Worm (Caenorhabditis elegans) whole organism, mixed stage, embryonic: ENCODE data around the gene str-44.

Experiments
- ceh-39 ChIP-seq: fragments of 150-350 bp; optimal IDR thresholded peaks from 2 replicates; lab custom pipeline; 2014; ENCODE audit warnings: missing biosample characterization, missing genetic modification characterization
- ceh-43 ChIP-seq: fragments of 200-800 bp; sonication (Bioruptor generic); optimal IDR thresholded peaks from 2 replicates; lab custom pipeline; 2018; ENCODE audit warnings: mild to moderate bottlenecking, missing genetic modification characterization, moderate library complexity, missing compliant biosample characterization
- ceh-83 ChIP-seq: fragments of 200-800 bp; sonication (Bioruptor generic); optimal IDR thresholded peaks from 2 replicates; lab custom pipeline; 2018; ENCODE audit warnings: mild to moderate bottlenecking, missing genetic modification characterization, missing compliant biosample characterization
- ces-1 ChIP-seq: fragments of 150-350 bp; optimal IDR thresholded peaks from 2 replicates; lab custom pipeline; 2014; ENCODE audit warnings: missing biosample characterization, missing genetic modification reagents, missing genetic modification characterization
- cnd-1 ChIP-seq: fragments of 200-800 bp; sonication (Bioruptor generic); optimal IDR thresholded peaks from 2 replicates; lab custom pipeline; 2018; ENCODE audit warnings: mild to moderate bottlenecking, missing genetic modification characterization, missing compliant biosample characterization
- drap-1 ChIP-seq: fragments of 200-800 bp; sonication (Bioruptor generic); optimal IDR thresholded peaks from 3 replicates; lab custom pipeline; 2018; ENCODE audit warnings: mild to moderate bottlenecking, missing genetic modification characterization, missing compliant biosample characterization
- flh-1 ChIP-seq: fragments of 200-800 bp; sonication (Bioruptor generic); optimal IDR thresholded peaks from 2 replicates; lab custom pipeline; 2018; ENCODE audit warnings: mild to moderate bottlenecking, missing genetic modification characterization, moderate library complexity, missing compliant biosample characterization
- hlh-1 ChIP-seq: fragments of 150-350 bp; optimal IDR thresholded peaks from 2 replicates; lab custom pipeline; 2014; ENCODE audit warnings: missing biosample characterization, missing genetic modification reagents, missing genetic modification characterization
- lin-13 ChIP-seq: fragments of 150-350 bp; optimal IDR thresholded peaks from 2 replicates; lab custom pipeline; 2014; ENCODE audit warnings: missing biosample characterization, missing genetic modification characterization
- lin-32 ChIP-seq: fragments of 200-800 bp; sonication (Bioruptor generic); optimal IDR thresholded peaks from 2 replicates; lab custom pipeline; 2018; ENCODE audit warnings: mild to moderate bottlenecking, missing genetic modification characterization, missing compliant biosample characterization
- lsy-2 ChIP-seq: fragments of 150-350 bp; optimal IDR thresholded peaks from 2 replicates; lab custom pipeline; 2014; ENCODE audit warnings: missing biosample characterization, missing genetic modification characterization
- mep-1 ChIP-seq: fragments of 150-350 bp; optimal IDR thresholded peaks from 2 replicates; lab custom pipeline; 2017; ENCODE audit warnings: missing biosample characterization, missing genetic modification reagents, missing genetic modification characterization, inconsistent platforms
- nhr-12 ChIP-seq: fragments of 150-350 bp; optimal IDR thresholded peaks from 2 replicates; lab custom pipeline; 2014; ENCODE audit warnings: missing biosample characterization, missing genetic modification characterization
- nhr-2 ChIP-seq: fragments of 150-350 bp; optimal IDR thresholded peaks from 2 replicates; lab custom pipeline; 2014; ENCODE audit warnings: missing biosample characterization, missing genetic modification characterization
- nhr-237 ChIP-seq: fragments of 150-350 bp; optimal IDR thresholded peaks from 2 replicates; lab custom pipeline; 2014; ENCODE audit warnings: missing biosample characterization, missing genetic modification characterization
- nhr-28 ChIP-seq: fragments of 150-350 bp; optimal IDR thresholded peaks from 2 replicates; lab custom pipeline; 2014; ENCODE audit warnings: missing biosample characterization, missing genetic modification characterization
- nhr-76 ChIP-seq: sonication (generic microtip); optimal IDR thresholded peaks from 2 replicates; lab custom pipeline; 2017; ENCODE audit warnings: missing biosample characterization, missing genetic modification characterization
- pha-4 ChIP-seq: fragments of 150-350 bp; optimal IDR thresholded peaks from 2 replicates; lab custom pipeline; 2018; ENCODE audit warnings: missing biosample characterization, missing genetic modification reagents, missing genetic modification characterization
- snpc-4 ChIP-seq: fragments of 150-350 bp; optimal IDR thresholded peaks from 2 replicates; lab custom pipeline; 2014; ENCODE audit warnings: missing biosample characterization, missing genetic modification characterization
- sptf-1 ChIP-seq: sonication (generic microtip); optimal IDR thresholded peaks from 2 replicates; lab custom pipeline; 2017; ENCODE audit warnings: mild to moderate bottlenecking, missing genetic modification characterization, moderate library complexity, missing compliant biosample characterization
- unc-120 ChIP-seq: sonication (generic microtip); optimal IDR thresholded peaks from 2 replicates; lab custom pipeline; 2017; ENCODE audit warnings: missing genetic modification characterization, missing compliant biosample characterization; ENCODE audit not compliant: poor library complexity, severe bottlenecking
- unc-39 ChIP-seq: fragments of 150-350 bp; optimal IDR thresholded peaks from 2 replicates; lab custom pipeline; 2014; ENCODE audit warnings: missing biosample characterization, missing genetic modification characterization
- unc-62 ChIP-seq: fragments of 150-350 bp; optimal IDR thresholded peaks from 2 replicates; lab custom pipeline; 2014; ENCODE audit warnings: missing biosample characterization, missing genetic modification reagents, missing genetic modification characterization
- ztf-11 ChIP-seq: fragments of 150-350 bp; optimal IDR thresholded peaks from 2 replicates; lab custom pipeline; 2014; ENCODE audit warnings: missing biosample characterization, missing genetic modification characterization

str-44 gene

ce11 chrIV:7182818-7183217 lies 5.8 kb downstream of the str-44 start:
- TF ChIP-seq nhr-12 (tag; lab: Kevin White, UChicago), result no peak

- TF ChIP-seq unc-39 (no peak), ceh-83 (GFP tag; lab: Kevin White, UChicago) (no peak), ztf-11 (tag; lab: Kevin White, UChicago) (no peak), unc-62 (GFP tag; lab: Kevin White, UChicago) (no peak), lin-32 (GFP tag; lab: Kevin White, UChicago) (no peak), nhr-2 (tag; lab: Kevin White, UChicago) (no peak), lsy-2 (tag; lab: Kevin White, UChicago) (no peak)
Observed at ce11 chrIV:7184597-7184996, 7.6 kb downstream of the str-44 start, which contains the start of gene clec-179. Gene clec-179, minus strand, starts transcription at chrIV:7184697.

- TF ChIP-seq lin-32 (GFP tag; lab: Kevin White, UChicago), result no peak
Observed at ce11 chrIV:7186756-7187155, 9.8 kb downstream of the str-44 start, which contains the start of gene str-249. Gene str-249, minus strand, starts transcription at chrIV:7186856.

ce11 chrIV:7188030-7188429 lies 11.0 kb downstream of the str-44 start, which contains the start of gene C42D4.13:
Gene C42D4.13, minus strand, starts transcription at chrIV:7188130.
- TF ChIP-seq unc-120 (no peak), ceh-43 (no peak), sptf-1 (tag; lab: Kevin White, UChicago) (no peak), nhr-12 (tag; lab: Kevin White, UChicago) (no peak), snpc-4 (tag; lab: Kevin White, UChicago) (no peak), ceh-39 (tag; lab: Kevin White, UChicago) (no peak), nhr-76 (tag; lab: Kevin White, UChicago) (no peak), nhr-28 (tag; lab: Kevin White, UChicago) (no peak), unc-62 (GFP tag; lab: Kevin White, UChicago) (no peak), ztf-11 (tag; lab: Kevin White, UChicago) (no peak)
- TF ChIP-seq, all 35 proteins: peak for 0

ce11 chrIV:7188528-7189422 lies 11.8 kb downstream of the str-44 start, which contains the start of gene srlf-7:
Gene srlf-7, plus strand, starts transcription at chrIV:7189287.
- TF ChIP-seq nhr-28 (tag; lab: Kevin White, UChicago) (no peak), pha-4 (no peak), mep-1 (tag; lab: Kevin White, UChicago) (no peak), ces-1 (peak; percentile 69)

ce11 chrIV:7190409-7190808 lies 13.4 kb downstream of the str-44 start:
- TF ChIP-seq nhr-2 (tag; lab: Kevin White, UChicago), result no peak
- TF ChIP-seq nhr-12 (tag; lab: Kevin White, UChicago), result no peak
- TF ChIP-seq pha-4, result no peak
- no peak for TF ChIP-seq lin-13
- TF ChIP-seq nhr-237 (tag; lab: Kevin White, UChicago), result no peak
- no peak for TF ChIP-seq hlh-1
- no peak for TF ChIP-seq flh-1
- no peak for TF ChIP-seq unc-39
- no peak for TF ChIP-seq drap-1 (GFP tag; lab: Kevin White, UChicago)

- no peak for TF ChIP-seq cnd-1
- TF ChIP-seq nhr-12 (tag; lab: Kevin White, UChicago), result no peak
- TF ChIP-seq nhr-76 (tag; lab: Kevin White, UChicago), result no peak
- TF ChIP-seq sptf-1 (tag; lab: Kevin White, UChicago), result no peak
- no peak for TF ChIP-seq unc-62 (GFP tag; lab: Kevin White, UChicago)
- no peak for TF ChIP-seq ceh-39 (tag; lab: Kevin White, UChicago)
- no peak for TF ChIP-seq nhr-237 (tag; lab: Kevin White, UChicago)
- TF ChIP-seq, all 35 proteins: peak for 0
Observed at ce11 chrIV:7191745-7192144, 14.8 kb downstream of the str-44 start, which contains the start of gene R13A1.5. Gene R13A1.5, minus strand, starts transcription at chrIV:7191845.
